Worm (Caenorhabditis elegans) whole organism, early embryonic: ENCODE measurements around the gene ccdc-47.

Experiments
- aly-1 ChIP-seq: sonication (generic microtip); optimal IDR thresholded peaks from 2 replicates; lab custom pipeline; 2016; ENCODE audit warnings: missing genetic modification characterization, missing compliant biosample characterization
- ama-1 ChIP-seq: fragments of 150-350 bp; optimal IDR thresholded peaks from 2 replicates; lab custom pipeline; 2014
- ets-7 ChIP-seq: sonication (generic microtip); optimal IDR thresholded peaks from 2 replicates; lab custom pipeline; 2016; ENCODE audit warnings: missing genotype, missing genetic modification characterization, missing compliant biosample characterization
- flt-1 ChIP-seq: fragments of 200-800 bp; sonication (Bioruptor generic); IDR thresholded peaks from 2 replicates; pipeline ENCODE4 v1.3.6; 2022; ENCODE audit warnings: missing genetic modification characterization, missing compliant biosample characterization
- hmbx-1 ChIP-seq: sonication (generic microtip); optimal IDR thresholded peaks from 2 replicates; lab custom pipeline; 2016; ENCODE audit warnings: mild to moderate bottlenecking, missing genetic modification characterization, missing compliant biosample characterization
- hnd-1 ChIP-seq: sonication (generic microtip); optimal IDR thresholded peaks from 2 replicates; lab custom pipeline; 2016; ENCODE audit warnings: missing genetic modification characterization, missing compliant biosample characterization
- pes-1 ChIP-seq: fragments of 200-800 bp; sonication (Bioruptor generic); IDR thresholded peaks from 2 replicates; pipeline ENCODE4 v1.3.6; 2022; ENCODE audit warnings: missing genetic modification reagents, missing genetic modification characterization, missing compliant biosample characterization
- tbx-37 ChIP-seq: fragments of 200-800 bp; sonication (Bioruptor generic); conservative IDR thresholded peaks from 2 replicates; pipeline ENCODE4 v1.3.6; 2022; ENCODE audit warnings: missing genetic modification reagents, missing genetic modification characterization, missing compliant biosample characterization

DNA sequence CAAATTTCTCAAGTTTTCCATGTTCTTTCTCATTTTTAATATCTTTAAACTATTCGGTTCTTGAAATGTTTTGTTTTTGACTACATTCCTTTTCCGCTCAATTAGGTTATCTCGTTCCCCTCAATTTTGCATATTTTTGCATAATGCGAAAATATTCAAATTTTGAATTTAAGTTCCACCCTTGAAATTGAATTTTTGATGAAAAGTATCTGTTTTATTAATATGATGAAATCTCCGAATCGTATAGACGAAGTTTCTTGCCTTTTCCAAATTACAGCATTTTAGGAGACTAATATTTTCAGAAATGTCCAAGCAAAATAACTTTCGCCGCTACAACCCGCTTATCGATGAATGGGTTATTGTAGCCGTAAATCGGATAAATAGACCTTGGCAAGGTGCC, 1.8 kb downstream of the ccdc-47 start, which contains the start of gene ZK1058.3:
- no peak for TF ChIP-seq aly-1 (tag; lab: Kevin White, UChicago)
- no peak for TF ChIP-seq ama-1 (lab: Kevin White, UChicago)
- no peak for TF ChIP-seq hmbx-1 (tag; lab: Kevin White, UChicago)
- TF ChIP-seq pes-1, result no peak
- no peak for TF ChIP-seq flt-1
- TF ChIP-seq ets-7, result no peak
- no peak for TF ChIP-seq tbx-37 (GFP tag; lab: Robert Waterston, UW)
- TF ChIP-seq hnd-1 (tag; lab: Kevin White, UChicago), result no peak
